Worm (Caenorhabditis elegans) whole organism, young adult: ENCODE measurements around the gene egas-1.

Experiments
- D2030.7 ChIP-seq: fragments of 200-800 bp; sonication (Bioruptor generic); IDR thresholded peaks from 2 replicates; pipeline ENCODE4 v1.3.6; 2022; ENCODE audit warnings: missing genetic modification reagents, missing genetic modification characterization, missing compliant biosample characterization
- F10E7.11 ChIP-seq: sonication (generic microtip); optimal IDR thresholded peaks from 2 replicates; lab custom pipeline; 2017; ENCODE audit warnings: mild to moderate bottlenecking, missing genetic modification characterization, moderate library complexity, missing compliant biosample characterization
- F23B12.7 ChIP-seq: sonication (generic microtip); optimal IDR thresholded peaks from 2 replicates; lab custom pipeline; 2017; ENCODE audit warnings: missing genetic modification characterization, mild to moderate bottlenecking, missing compliant biosample characterization, antibody characterized with exemption, moderate library complexity; ENCODE audit not compliant: insufficient read depth
- F33H1.4 ChIP-seq: fragments of 200-800 bp; sonication (Bioruptor generic); IDR thresholded peaks from 2 replicates; pipeline ENCODE4 v1.3.6; 2022; ENCODE audit warnings: missing genetic modification reagents, missing genetic modification characterization, missing compliant biosample characterization
- F49E8.2 ChIP-seq: sonication (generic microtip); optimal IDR thresholded peaks from 3 replicates; lab custom pipeline; 2017; ENCODE audit warnings: missing genetic modification characterization, mild to moderate bottlenecking, missing compliant biosample characterization, antibody characterized with exemption, moderate library complexity; ENCODE audit not compliant: insufficient read depth
- F57A8.1 ChIP-seq: fragments of 200-800 bp; sonication (Bioruptor generic); optimal IDR thresholded peaks from 2 replicates; lab custom pipeline; 2018; ENCODE audit warnings: mild to moderate bottlenecking, missing genetic modification characterization, moderate library complexity, missing compliant biosample characterization
- F57C9.4 ChIP-seq: sonication (generic microtip); optimal IDR thresholded peaks from 2 replicates; lab custom pipeline; 2017; ENCODE audit warnings: mild to moderate bottlenecking, missing genetic modification characterization, missing compliant biosample characterization
- T07F8.4 ChIP-seq: sonication (generic microtip); optimal IDR thresholded peaks from 2 replicates; lab custom pipeline; 2016; ENCODE audit warnings: mild to moderate bottlenecking, missing genetic modification characterization, moderate library complexity, missing compliant biosample characterization
- Y56A3A.18 ChIP-seq: fragments of 200-800 bp; sonication (Bioruptor generic); IDR thresholded peaks from 2 replicates; pipeline ENCODE4 v1.3.6; 2022; ENCODE audit warnings: missing genetic modification reagents, missing genetic modification characterization, missing compliant biosample characterization
- Y67H2A.10 ChIP-seq: fragments of 200-800 bp; sonication (Bioruptor generic); conservative IDR thresholded peaks from 2 replicates; pipeline ENCODE4 v1.3.6; 2022; ENCODE audit warnings: missing genetic modification reagents, missing genetic modification characterization, missing compliant biosample characterization
- attf-5 ChIP-seq: fragments of 200-800 bp; sonication (Bioruptor generic); optimal IDR thresholded peaks from 2 replicates; lab custom pipeline; 2018; ENCODE audit warnings: mild to moderate bottlenecking, missing genetic modification characterization, missing compliant biosample characterization
- ccch-3 ChIP-seq: fragments of 200-800 bp; sonication (Bioruptor generic); optimal IDR thresholded peaks from 2 replicates; lab custom pipeline; 2018; ENCODE audit warnings: mild to moderate bottlenecking, missing genetic modification characterization, missing compliant biosample characterization
- cebp-1 ChIP-seq, 2 experiments: fragments of 200-800 bp in 1 of 2; sonication (Bioruptor generic) in 1 of 2; sonication (generic microtip) in 1 of 2; IDR thresholded peaks in 1 of 2; optimal IDR thresholded peaks in 1 of 2; 2 replicates each; pipeline versions ENCODE4 v1.3.6 to Lab custom; 2017 to 2022; ENCODE audit warnings: missing compliant biosample characterization in 2 of 2, missing genetic modification characterization in 2 of 2, mild to moderate bottlenecking in 1 of 2, missing genetic modification reagents in 1 of 2, moderate library complexity in 1 of 2
- ceh-100 ChIP-seq: fragments of 200-800 bp; sonication (Bioruptor generic); IDR thresholded peaks from 2 replicates; pipeline ENCODE4 v1.3.6; 2022; ENCODE audit warnings: missing genetic modification reagents, missing genetic modification characterization, missing compliant biosample characterization
- ceh-58 ChIP-seq: fragments of 200-800 bp; sonication (Bioruptor generic); IDR thresholded peaks from 2 replicates; pipeline ENCODE4 v1.3.6; 2022; ENCODE audit warnings: missing genetic modification characterization, missing compliant biosample characterization
- ceh-79 ChIP-seq: sonication (generic microtip); optimal IDR thresholded peaks from 2 replicates; lab custom pipeline; 2017; ENCODE audit warnings: mild to moderate bottlenecking, missing genetic modification characterization, missing compliant biosample characterization
- dox-1 ChIP-seq: fragments of 200-800 bp; sonication (Bioruptor generic); IDR thresholded peaks from 2 replicates; pipeline ENCODE4 v1.3.6; 2022; ENCODE audit warnings: missing genetic modification reagents, missing genetic modification characterization, missing compliant biosample characterization
- dpff-1 ChIP-seq: sonication (generic microtip); optimal IDR thresholded peaks from 2 replicates; lab custom pipeline; 2017; ENCODE audit warnings: mild to moderate bottlenecking, missing genetic modification characterization, missing compliant biosample characterization
- egrh-3 ChIP-seq: fragments of 200-800 bp; sonication (Bioruptor generic); IDR thresholded peaks from 2 replicates; pipeline ENCODE4 v1.3.6; 2022; ENCODE audit warnings: missing genetic modification reagents, missing genetic modification characterization, missing compliant biosample characterization
- ekl-4 ChIP-seq: fragments of 200-800 bp; sonication (Bioruptor generic); IDR thresholded peaks from 2 replicates; pipeline ENCODE4 v1.3.6; 2022; ENCODE audit warnings: missing genetic modification reagents, missing genetic modification characterization, missing compliant biosample characterization
- ets-4 ChIP-seq: fragments of 200-800 bp; sonication (Bioruptor generic); optimal IDR thresholded peaks from 2 replicates; lab custom pipeline; 2018; ENCODE audit warnings: mild to moderate bottlenecking, missing genetic modification characterization, missing compliant biosample characterization
- hlh-12 ChIP-seq: sonication (generic microtip); optimal IDR thresholded peaks from 2 replicates; lab custom pipeline; 2016; ENCODE audit warnings: missing genetic modification characterization, missing compliant biosample characterization
- hrde-1 ChIP-seq: sonication (generic microtip); optimal IDR thresholded peaks from 2 replicates; lab custom pipeline; 2016; ENCODE audit warnings: missing genetic modification characterization, mild to moderate bottlenecking, missing compliant biosample characterization, moderate library complexity, missing genotype, missing genetic modification reagents, borderline replicate concordance
- lag-1 ChIP-seq: fragments of 200-800 bp; sonication (Bioruptor generic); IDR thresholded peaks from 2 replicates; pipeline ENCODE4 v1.3.6; 2022; ENCODE audit warnings: missing genetic modification reagents, missing genetic modification characterization, missing compliant biosample characterization
- lin-26 ChIP-seq: fragments of 200-800 bp; sonication (Bioruptor generic); IDR thresholded peaks from 2 replicates; pipeline ENCODE4 v1.3.6; 2022; ENCODE audit warnings: missing genetic modification reagents, missing genetic modification characterization, missing compliant biosample characterization
- lin-35 ChIP-seq, 3 experiments: fragments of 150-350 bp in 2 of 3; sonication (generic microtip) in 1 of 3; optimal IDR thresholded peaks; 2 replicates each; lab custom pipeline; 2014 to 2018; ENCODE audit warnings: missing biosample characterization in 3 of 3, missing genetic modification characterization in 3 of 3, missing genetic modification reagents in 3 of 3
- lin-54 ChIP-seq: fragments of 200-800 bp; sonication (Bioruptor generic); optimal IDR thresholded peaks from 2 replicates; lab custom pipeline; 2018; ENCODE audit warnings: mild to moderate bottlenecking, missing genetic modification characterization, missing compliant biosample characterization
- lir-1 ChIP-seq: fragments of 200-800 bp; sonication (Bioruptor generic); conservative IDR thresholded peaks from 2 replicates; pipeline ENCODE4 v1.3.6; 2022; ENCODE audit warnings: missing genetic modification reagents, missing genetic modification characterization, missing compliant biosample characterization
- lsy-27 ChIP-seq: sonication (generic microtip); optimal IDR thresholded peaks from 2 replicates; lab custom pipeline; 2017; ENCODE audit warnings: missing genetic modification characterization, mild to moderate bottlenecking, missing compliant biosample characterization, antibody characterized with exemption, missing genotype, borderline replicate concordance; ENCODE audit not compliant: insufficient read depth
- madf-3 ChIP-seq: fragments of 200-800 bp; sonication (Bioruptor generic); IDR thresholded peaks from 2 replicates; pipeline ENCODE4 v1.3.6; 2022; ENCODE audit warnings: missing genetic modification reagents, missing genetic modification characterization, missing compliant biosample characterization
- madf-6 ChIP-seq: fragments of 200-800 bp; sonication (Bioruptor generic); IDR thresholded peaks from 2 replicates; pipeline ENCODE4 v1.3.6; 2022; ENCODE audit warnings: missing genetic modification reagents, missing genetic modification characterization, missing compliant biosample characterization
- madf-8 ChIP-seq: fragments of 200-800 bp; sonication (Bioruptor generic); conservative IDR thresholded peaks from 2 replicates; pipeline ENCODE4 v1.3.6; 2022; ENCODE audit warnings: missing genetic modification reagents, missing genetic modification characterization, missing compliant biosample characterization
- nfya-2 ChIP-seq: fragments of 200-800 bp; sonication (Bioruptor generic); IDR thresholded peaks from 2 replicates; pipeline ENCODE4 v1.3.6; 2022; ENCODE audit warnings: missing genetic modification reagents, missing genetic modification characterization, missing compliant biosample characterization
- nfyb-1 ChIP-seq: fragments of 200-800 bp; sonication (Bioruptor generic); IDR thresholded peaks from 2 replicates; pipeline ENCODE4 v1.3.6; 2022; ENCODE audit warnings: missing genetic modification reagents, missing genetic modification characterization, missing compliant biosample characterization
- nhr-80 ChIP-seq: sonication (generic microtip); optimal IDR thresholded peaks from 2 replicates; lab custom pipeline; 2016; ENCODE audit warnings: missing genetic modification characterization, missing compliant biosample characterization
- pbrm-1 ChIP-seq: fragments of 200-800 bp; sonication (Bioruptor generic); IDR thresholded peaks from 2 replicates; pipeline ENCODE4 v1.3.6; 2022; ENCODE audit warnings: missing genetic modification reagents, missing genetic modification characterization, missing compliant biosample characterization
- sdz-38 ChIP-seq: sonication (generic microtip); optimal IDR thresholded peaks from 2 replicates; lab custom pipeline; 2016; ENCODE audit warnings: missing genotype, missing genetic modification characterization, missing compliant biosample characterization
- snpc-4 ChIP-seq, 5 experiments: fragments of 150-350 bp in 1 of 5; sonication (generic microtip) in 4 of 5; optimal IDR thresholded peaks; 2 replicates each; lab custom pipeline; 2014 to 2018; ENCODE audit warnings: missing genetic modification characterization in 5 of 5, missing biosample characterization in 3 of 5, antibody characterized with exemption in 2 of 5, mild to moderate bottlenecking in 2 of 5, missing compliant biosample characterization in 2 of 5, missing genotype in 2 of 5, moderate library complexity in 2 of 5, missing genetic modification reagents in 1 of 5
- unc-62 ChIP-seq: fragments of 150-350 bp; optimal IDR thresholded peaks from 2 replicates; lab custom pipeline; 2014; ENCODE audit warnings: missing biosample characterization, missing genetic modification reagents, missing genetic modification characterization
- xnd-1 ChIP-seq: sonication (generic microtip); optimal IDR thresholded peaks from 2 replicates; lab custom pipeline; 2016; ENCODE audit warnings: missing genotype, missing genetic modification reagents, missing genetic modification characterization, missing compliant biosample characterization
- ztf-18 ChIP-seq: sonication (generic microtip); optimal IDR thresholded peaks from 2 replicates; lab custom pipeline; 2016; ENCODE audit warnings: missing genotype, mild to moderate bottlenecking, missing genetic modification characterization, missing compliant biosample characterization
- ztf-22 ChIP-seq: fragments of 200-800 bp; sonication (Bioruptor generic); optimal IDR thresholded peaks from 2 replicates; lab custom pipeline; 2018; ENCODE audit warnings: mild to moderate bottlenecking, missing genetic modification characterization, moderate library complexity, missing compliant biosample characterization
- ztf-3 ChIP-seq: fragments of 200-800 bp; sonication (Bioruptor generic); optimal IDR thresholded peaks from 2 replicates; lab custom pipeline; 2018; ENCODE audit warnings: mild to moderate bottlenecking, missing genetic modification characterization, missing compliant biosample characterization

The egas-1 gene

DNA sequence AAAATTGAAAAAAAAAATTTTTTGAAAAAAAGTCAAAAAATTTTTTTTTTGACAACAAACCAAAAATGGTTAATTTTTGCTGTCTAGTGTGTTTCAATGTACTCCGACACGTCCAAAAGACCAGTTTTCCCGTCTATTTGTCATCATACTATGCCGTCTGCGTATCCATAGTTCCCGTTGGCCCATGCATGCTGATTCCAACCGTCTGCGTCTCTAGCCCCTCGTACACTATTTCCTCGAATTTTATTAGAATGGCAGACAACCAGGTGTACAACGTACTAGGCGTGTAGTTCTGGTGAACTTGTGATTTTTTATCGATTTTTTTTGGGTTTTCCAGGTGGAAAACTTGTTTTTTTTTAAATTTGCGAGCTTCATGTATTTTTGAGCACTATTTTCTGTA is 25.6 kb upstream of the egas-1 start (continued):
- TF ChIP-seq Y56A3A.18 (GFP tag; lab: Robert Waterston, UW) (no peak), ceh-100 (GFP tag; lab: Robert Waterston, UW) (no peak), ekl-4 (0 out of 2 replicates have a peak, but pooled peaks have one; percentile 14), cebp-1 (GFP tag; IDR thresholded peaks at IDR 0.05; lab: Robert Waterston, UW) (no peak), cebp-1 (tag; optimal IDR thresholded peaks at IDR 0.05; lab: Kevin White, UChicago) (peak; percentile 56), nfya-2 (no peak), Y67H2A.10 (GFP tag; lab: Robert Waterston, UW) (no peak), F57A8.1 (GFP tag; lab: Kevin White, UChicago) (no peak), lin-26 (GFP tag; lab: Robert Waterston, UW) (no peak), F33H1.4 (GFP tag; lab: Robert Waterston, UW) (no peak), D2030.7 (GFP tag; lab: Robert Waterston, UW) (no peak), egrh-3 (GFP tag; lab: Robert Waterston, UW) (no peak), ceh-79 (tag; lab: Kevin White, UChicago) (no peak), madf-6 (GFP tag; lab: Robert Waterston, UW) (no peak), hrde-1 (tag; lab: Kevin White, UChicago) (no peak), ceh-58 (GFP tag; lab: Robert Waterston, UW) (no peak), T07F8.4 (no peak), madf-8 (GFP tag; lab: Robert Waterston, UW) (no peak), hlh-12 (no peak), attf-5 (GFP tag; lab: Kevin White, UChicago) (peak; percentile 78), lag-1 (GFP tag; lab: Robert Waterston, UW) (no peak), F57C9.4 (tag; lab: Kevin White, UChicago) (no peak), snpc-4 (GFP tag; optimal IDR thresholded peaks at IDR 0.05; lab: Kevin White, UChicago) (no peak), snpc-4 (tag; optimal IDR thresholded peaks at IDR 0.05; lab: Kevin White, UChicago) (peak in 2 of 4 experiments; percentile 36 to 69), dox-1 (peak; percentile 56; the same call in 1 of the 2 replicates), ccch-3 (GFP tag; lab: Kevin White, UChicago) (no peak), lin-35 (GFP tag; optimal IDR thresholded peaks at IDR 0.05; lab: Kevin White, UChicago) (no peak), madf-3 (GFP tag; lab: Robert Waterston, UW) (no peak), F49E8.2 (tag; lab: Kevin White, UChicago) (no peak), nhr-80 (peak; percentile 80), ets-4 (GFP tag; lab: Kevin White, UChicago) (no peak), F23B12.7 (tag; lab: Kevin White, UChicago) (no peak), unc-62 (GFP tag; lab: Kevin White, UChicago) (no peak), ztf-3 (GFP tag; lab: Kevin White, UChicago) (no peak), sdz-38 (tag; lab: Kevin White, UChicago) (no peak), xnd-1 (no peak), F10E7.11 (tag; lab: Kevin White, UChicago) (no peak), dpff-1 (tag; lab: Kevin White, UChicago) (no peak), ztf-18 (tag; lab: Kevin White, UChicago) (peak; percentile 42), ztf-22 (no peak)

DNA sequence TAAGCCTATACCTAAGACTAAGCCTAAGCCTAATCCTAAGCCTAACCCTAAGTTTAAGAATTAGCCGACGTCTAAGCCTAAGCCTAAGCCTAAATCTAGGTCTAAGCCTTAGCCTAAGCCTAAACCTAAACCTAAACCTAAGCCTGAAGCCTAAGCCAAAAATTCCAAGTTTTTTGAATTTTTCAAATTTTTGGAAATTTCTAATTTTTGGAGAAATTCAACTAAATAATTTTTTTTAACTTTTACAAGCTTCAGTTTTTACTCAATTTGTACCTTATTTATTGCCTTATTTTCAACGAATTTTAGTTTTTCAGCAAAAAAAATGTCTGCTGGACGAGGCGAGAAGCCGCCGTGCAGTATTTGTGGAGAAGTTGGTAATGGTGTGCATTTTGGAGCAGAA is 23.8 kb upstream of the egas-1 start, which contains the start of gene nhr-70:
Gene nhr-70, plus strand, starts transcription at position 301 of the 400 bp plus-strand sequence.
- no peak for TF ChIP-seq ceh-79 (tag; lab: Kevin White, UChicago)
- no peak for TF ChIP-seq lsy-27 (tag; lab: Kevin White, UChicago)
- TF ChIP-seq ccch-3 (GFP tag; lab: Kevin White, UChicago) = no peak
- no peak for TF ChIP-seq hrde-1 (tag; lab: Kevin White, UChicago)
- TF ChIP-seq pbrm-1 (GFP tag; lab: Robert Waterston, UW) = no peak
- TF ChIP-seq lir-1 (GFP tag; lab: Robert Waterston, UW) = no peak
- no peak for TF ChIP-seq lin-54 (GFP tag; lab: Kevin White, UChicago)
- TF ChIP-seq nfyb-1 (GFP tag; lab: Robert Waterston, UW) = no peak
- TF ChIP-seq, all 124 proteins: peak for 0
